Fruit fly (Drosophila melanogaster): ENCODE measurements around the gene CG3223.

The CG3223 gene

dm6 chr3R:8030151-8030899 is 21.1 kb downstream of the CG3223 start, which contains the start of the genes CG10903 and CG2747 (continued):
- TF ChIP-seq lola (GFP tag; optimal IDR thresholded peaks at IDR 0.05): no peak
- TF ChIP-seq CTCF (GFP tag; optimal IDR thresholded peaks at IDR 0.05): no peak
- no peak for TF ChIP-seq CG12071 (GFP tag; optimal IDR thresholded peaks at IDR 0.05)
- TF ChIP-seq mam (GFP tag; optimal IDR thresholded peaks at IDR 0.05): no peak
- TF ChIP-seq cg (GFP tag; optimal IDR thresholded peaks at IDR 0.05): peak; percentile 80
- peak; percentile 49 for TF ChIP-seq CG6854 (GFP tag; optimal IDR thresholded peaks at IDR 0.05)
- TF ChIP-seq CG11085 (GFP tag; IDR thresholded peaks at IDR 0.05): no peak
- TF ChIP-seq p53 (GFP tag; optimal IDR thresholded peaks at IDR 0.05): peak; percentile 36
- no peak for TF ChIP-seq gce (GFP tag; IDR thresholded peaks at IDR 0.05)
- TF ChIP-seq B-H1 (GFP tag; IDR thresholded peaks at IDR 0.05): no peak
- no peak for TF ChIP-seq emc (GFP tag; optimal IDR thresholded peaks at IDR 0.05)
- TF ChIP-seq stwl (tag; optimal IDR thresholded peaks at IDR 0.05): peak; percentile 22
- TF ChIP-seq CG9817 (tag; optimal IDR thresholded peaks at IDR 0.05): no peak
- TF ChIP-seq z (GFP tag; IDR thresholded peaks at IDR 0.05): no peak
- TF ChIP-seq ara (GFP tag; IDR thresholded peaks at IDR 0.05): no peak
- no peak for TF ChIP-seq ci (GFP tag; IDR thresholded peaks at IDR 0.05)
- no peak for TF ChIP-seq Sox100B (GFP tag; optimal IDR thresholded peaks at IDR 0.05)
- TF ChIP-seq CG7271 (tag; optimal IDR thresholded peaks at IDR 0.05): no peak
- no peak for TF ChIP-seq gcm2 (GFP tag; optimal IDR thresholded peaks at IDR 0.05)
- no peak for TF ChIP-seq jumu (GFP tag; optimal IDR thresholded peaks at IDR 0.05)
- no peak for TF ChIP-seq CG3838 (GFP tag; optimal IDR thresholded peaks at IDR 0.05)
- no peak for TF ChIP-seq CG13424 (tag; optimal IDR thresholded peaks at IDR 0.05)
- TF ChIP-seq Dll (GFP tag; IDR thresholded peaks at IDR 0.05; ENCODE audit: partially characterized antibody): peak; percentile 73
- TF ChIP-seq CG8089 (GFP tag; optimal IDR thresholded peaks at IDR 0.05): no peak
- TF ChIP-seq tin (GFP tag; optimal IDR thresholded peaks at IDR 0.05): no peak
- TF ChIP-seq D19A (tag; optimal IDR thresholded peaks at IDR 0.05): no peak
- peak; percentile 56 for TF ChIP-seq CG12659 (GFP tag; optimal IDR thresholded peaks at IDR 0.05)
- TF ChIP-seq onecut (GFP tag; IDR thresholded peaks at IDR 0.05): no peak; the same call in 1 of the 2 replicates
- TF ChIP-seq lilli (GFP tag; optimal IDR thresholded peaks at IDR 0.05): no peak
- no peak for TF ChIP-seq CG10209 (GFP tag; optimal IDR thresholded peaks at IDR 0.05)
- no peak for TF ChIP-seq Drgx (GFP tag; IDR thresholded peaks at IDR 0.05)
- peak; percentile 53; the same call in 1 of the 2 replicates for TF ChIP-seq inv (GFP tag; IDR thresholded peaks at IDR 0.05; ENCODE audit: partially characterized antibody)
- TF ChIP-seq CG12744 (GFP tag; optimal IDR thresholded peaks at IDR 0.05): no peak
- no peak for TF ChIP-seq ac (GFP tag; optimal IDR thresholded peaks at IDR 0.05)
- TF ChIP-seq bigmax (GFP tag; optimal IDR thresholded peaks at IDR 0.05): no peak
- TF ChIP-seq ems (GFP tag; optimal IDR thresholded peaks at IDR 0.05): no peak
- peak; percentile 43 for TF ChIP-seq phol (tag; optimal IDR thresholded peaks at IDR 0.05)
- no peak for TF ChIP-seq CG5245 (GFP tag; optimal IDR thresholded peaks at IDR 0.05)
- TF ChIP-seq cwo (GFP tag; optimal IDR thresholded peaks at IDR 0.05): no peak
- no peak for TF ChIP-seq lov (optimal IDR thresholded peaks at IDR 0.05)
- no peak for TF ChIP-seq lov (GFP tag; IDR thresholded peaks at IDR 0.05)
- no peak for TF ChIP-seq CG3065 (GFP tag; optimal IDR thresholded peaks at IDR 0.05)
- peak; percentile 64; the same call in 2 of the 3 replicates for TF ChIP-seq Doc3 (GFP tag; IDR thresholded peaks at IDR 0.05; ENCODE audit: partially characterized antibody)
- TF ChIP-seq CG11723 (GFP tag; optimal IDR thresholded peaks at IDR 0.05): no peak
- TF ChIP-seq knrl (GFP tag; IDR thresholded peaks at IDR 0.05; ENCODE audit: partially characterized antibody): peak; percentile 66
- no peak for TF ChIP-seq Doc2 (GFP tag; IDR thresholded peaks at IDR 0.05)
- no peak for TF ChIP-seq lbe (GFP tag; optimal IDR thresholded peaks at IDR 0.05)
- TF ChIP-seq pum (GFP tag; optimal IDR thresholded peaks at IDR 0.05): no peak
- no peak for TF ChIP-seq Awh (GFP tag; IDR thresholded peaks at IDR 0.05)
- no peak for TF ChIP-seq CG18764 (GFP tag; optimal IDR thresholded peaks at IDR 0.05)
- TF ChIP-seq slou (GFP tag; optimal IDR thresholded peaks at IDR 0.05): no peak
